Worm (Caenorhabditis elegans): ENCODE measurements around the gene mlc-2.

mlc-2 gene

ce11 chrX:17466615-17467014 lies 10.2 kb upstream of the mlc-2 start, which contains the start of gene ZK54.3:
TSS of gene ZK54.3 (minus strand) at chrX:17467005.
- peak; percentile 29 for TF ChIP-seq him-1 (tag; optimal IDR thresholded peaks at IDR 0.05)
- TF ChIP-seq dao-5 (tag; optimal IDR thresholded peaks at IDR 0.05), result no peak

DNA sequence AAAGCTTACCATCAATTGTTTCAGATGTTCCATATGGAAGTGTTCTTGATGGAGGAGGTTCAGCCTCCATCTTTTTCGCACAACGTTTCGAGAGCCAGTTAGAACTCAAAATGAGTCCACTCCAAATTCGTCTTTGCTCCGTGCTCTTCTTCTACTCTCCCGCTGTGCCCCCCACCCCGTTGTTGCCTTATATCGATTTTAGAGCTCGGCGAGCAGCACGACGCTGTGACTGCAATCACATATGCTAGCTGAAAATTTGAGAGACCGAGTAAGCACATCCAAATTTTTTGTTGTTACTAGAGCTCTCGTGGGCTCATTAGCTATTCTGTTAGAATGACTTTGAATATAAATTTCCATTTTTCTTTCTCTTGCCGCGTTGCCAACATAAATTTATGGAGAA lies 8.4 kb upstream of the mlc-2 start, which contains the start of gene slc-17.1:
Gene slc-17.1, minus strand, starts transcription at position 101 of the 400 bp plus-strand sequence.
- no peak for TF ChIP-seq him-1 (tag; optimal IDR thresholded peaks at IDR 0.05)
- TF ChIP-seq dao-5 (tag; optimal IDR thresholded peaks at IDR 0.05), result no peak
- no peak for TF ChIP-seq W03F9.2 (tag; optimal IDR thresholded peaks at IDR 0.05)

DNA sequence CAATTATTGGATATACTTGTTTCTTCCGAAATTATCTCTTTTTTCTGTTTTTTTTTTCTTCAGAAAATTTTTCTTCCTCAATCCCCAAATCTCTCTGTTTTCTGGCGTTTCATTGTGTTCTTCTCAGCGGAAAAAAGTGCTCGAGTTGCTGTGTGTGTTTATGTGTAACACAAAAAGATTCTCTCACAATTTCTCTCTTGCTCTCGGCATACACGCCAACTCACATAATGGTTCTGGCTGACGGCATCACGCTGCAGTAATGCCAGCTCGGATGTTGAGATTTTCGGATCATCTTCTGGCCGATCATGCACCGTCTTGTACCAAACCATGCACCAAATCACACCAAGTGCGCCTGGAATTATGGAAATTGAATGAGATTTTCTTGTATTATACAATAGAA lies 5.6 kb upstream of the mlc-2 start:
- no peak for TF ChIP-seq dao-5 (tag; optimal IDR thresholded peaks at IDR 0.05)
- no peak for TF ChIP-seq W03F9.2 (tag; optimal IDR thresholded peaks at IDR 0.05)
- TF ChIP-seq him-1 (tag; optimal IDR thresholded peaks at IDR 0.05), result no peak

ce11 chrX:17458887-17459286 lies 2.5 kb upstream of the mlc-2 start, which contains the start of gene mlc-1:
TSS of gene mlc-1 (plus strand) at chrX:17459210.
- no peak for TF ChIP-seq W03F9.2 (tag; optimal IDR thresholded peaks at IDR 0.05)
- no peak for TF ChIP-seq dao-5 (tag; optimal IDR thresholded peaks at IDR 0.05)
- no peak for TF ChIP-seq him-1 (tag; optimal IDR thresholded peaks at IDR 0.05)

DNA sequence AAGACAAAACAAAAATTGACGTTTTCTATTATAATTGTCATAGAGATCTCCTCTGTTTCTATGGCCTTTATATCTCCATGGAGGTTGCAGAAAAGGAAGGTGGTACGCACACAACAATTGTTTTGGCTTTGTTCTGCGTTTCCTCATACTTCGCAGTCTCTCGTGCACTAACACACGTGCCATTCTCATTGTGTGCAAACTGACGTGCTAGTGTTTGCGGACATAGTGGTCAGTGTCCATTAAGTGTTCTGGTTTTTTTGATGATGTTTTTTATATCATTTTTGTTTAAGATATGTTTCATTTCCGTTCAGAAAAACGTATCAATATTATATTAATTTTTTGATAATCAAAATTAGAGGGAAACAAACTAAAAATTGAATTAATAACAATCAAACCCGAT lies 5.0 kb downstream of the mlc-2 start, which contains the start of gene C36E6.2:
Gene C36E6.2, plus strand, starts transcription at position 261 of the 400 bp plus-strand sequence.
- TF ChIP-seq W03F9.2 (tag; optimal IDR thresholded peaks at IDR 0.05), result peak; percentile 57
- no peak for TF ChIP-seq dao-5 (tag; optimal IDR thresholded peaks at IDR 0.05)

DNA sequence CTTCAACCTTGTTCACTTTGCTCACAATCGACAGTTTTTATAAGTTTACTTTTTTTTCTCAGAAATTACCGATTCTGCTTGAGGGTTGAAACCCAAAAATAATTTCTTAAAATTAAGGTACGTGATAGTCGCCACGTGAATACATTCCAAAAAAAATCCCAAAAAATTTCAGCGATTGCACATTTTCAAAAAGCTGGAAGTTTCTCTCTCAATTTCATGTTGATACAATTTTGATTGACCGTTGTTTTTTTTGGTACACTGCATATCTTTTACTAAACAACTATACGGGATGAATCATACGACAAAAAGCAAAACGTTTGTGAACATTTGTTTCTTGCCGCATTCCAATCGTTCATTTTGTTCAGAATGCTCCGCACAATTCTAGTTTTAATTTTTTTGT lies 18.0 kb downstream of the mlc-2 start, which contains the start of gene C36E6.8:
Gene C36E6.8, plus strand, starts transcription at position 301 of the 400 bp plus-strand sequence.
- TF ChIP-seq W03F9.2 (tag; optimal IDR thresholded peaks at IDR 0.05), result no peak

DNA sequence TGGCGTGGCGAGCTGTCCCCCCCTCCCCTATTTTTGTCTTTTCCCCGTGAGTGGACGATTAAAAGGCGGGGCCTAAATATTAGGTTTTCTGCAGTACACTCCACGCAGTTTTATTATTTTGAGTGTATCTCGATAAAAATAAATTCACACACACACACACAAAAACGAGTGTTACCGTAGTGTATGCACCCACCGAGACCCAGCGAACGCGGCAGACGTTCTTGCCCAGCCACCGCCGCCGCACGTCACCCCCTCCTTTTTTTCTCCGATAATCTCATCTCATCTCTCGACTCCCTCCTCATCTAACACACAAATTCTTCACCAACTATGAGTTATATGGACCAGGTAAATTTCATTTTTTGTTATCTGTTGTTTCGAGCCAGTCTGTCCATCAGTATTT lies 22.2 kb downstream of the mlc-2 start, which contains the start of gene fubl-3:
Gene fubl-3, plus strand, starts transcription at position 212 of the 400 bp plus-strand sequence.
- TF ChIP-seq him-1 (tag; optimal IDR thresholded peaks at IDR 0.05) (no peak), dao-5 (tag; optimal IDR thresholded peaks at IDR 0.05) (no peak), W03F9.2 (tag; optimal IDR thresholded peaks at IDR 0.05) (no peak)

ce11 chrX:17428803-17429202 lies 27.6 kb downstream of the mlc-2 start, which contains the start of gene pbo-6:
TSS of gene pbo-6 (plus strand) at chrX:17429042.
- TF ChIP-seq W03F9.2 (tag; optimal IDR thresholded peaks at IDR 0.05) (no peak), him-1 (tag; optimal IDR thresholded peaks at IDR 0.05) (no peak)

ce11 chrX:17427778-17428177 lies 28.6 kb downstream of the mlc-2 start:
- no peak for TF ChIP-seq W03F9.2 (tag; optimal IDR thresholded peaks at IDR 0.05)
- TF ChIP-seq dao-5 (tag; optimal IDR thresholded peaks at IDR 0.05), result no peak
- TF ChIP-seq him-1 (tag; optimal IDR thresholded peaks at IDR 0.05), result no peak

ce11 chrX:17426712-17427111 lies 29.7 kb downstream of the mlc-2 start:
- TF ChIP-seq him-1 (tag; optimal IDR thresholded peaks at IDR 0.05) (no peak), W03F9.2 (tag; optimal IDR thresholded peaks at IDR 0.05) (no peak), dao-5 (tag; optimal IDR thresholded peaks at IDR 0.05) (no peak)

DNA sequence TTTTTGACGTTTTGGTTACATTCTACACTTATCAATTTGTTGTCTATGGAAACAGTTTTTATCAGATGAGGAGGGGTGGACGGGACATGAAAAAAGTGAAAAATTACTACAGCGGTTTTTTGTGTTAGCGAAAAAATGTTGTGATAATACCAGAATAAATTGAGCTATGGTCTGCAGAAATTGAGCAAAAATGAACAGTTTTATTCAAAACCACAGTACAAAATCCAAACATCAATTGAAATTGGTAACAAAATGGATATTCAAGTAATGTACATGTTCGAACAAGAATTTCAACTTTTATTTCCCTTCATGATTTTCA lies 31.8 kb downstream of the mlc-2 start:
- no peak for TF ChIP-seq him-1 (tag; optimal IDR thresholded peaks at IDR 0.05)
- no peak for TF ChIP-seq W03F9.2 (tag; optimal IDR thresholded peaks at IDR 0.05)
- TF ChIP-seq dao-5 (tag; optimal IDR thresholded peaks at IDR 0.05), result no peak

DNA sequence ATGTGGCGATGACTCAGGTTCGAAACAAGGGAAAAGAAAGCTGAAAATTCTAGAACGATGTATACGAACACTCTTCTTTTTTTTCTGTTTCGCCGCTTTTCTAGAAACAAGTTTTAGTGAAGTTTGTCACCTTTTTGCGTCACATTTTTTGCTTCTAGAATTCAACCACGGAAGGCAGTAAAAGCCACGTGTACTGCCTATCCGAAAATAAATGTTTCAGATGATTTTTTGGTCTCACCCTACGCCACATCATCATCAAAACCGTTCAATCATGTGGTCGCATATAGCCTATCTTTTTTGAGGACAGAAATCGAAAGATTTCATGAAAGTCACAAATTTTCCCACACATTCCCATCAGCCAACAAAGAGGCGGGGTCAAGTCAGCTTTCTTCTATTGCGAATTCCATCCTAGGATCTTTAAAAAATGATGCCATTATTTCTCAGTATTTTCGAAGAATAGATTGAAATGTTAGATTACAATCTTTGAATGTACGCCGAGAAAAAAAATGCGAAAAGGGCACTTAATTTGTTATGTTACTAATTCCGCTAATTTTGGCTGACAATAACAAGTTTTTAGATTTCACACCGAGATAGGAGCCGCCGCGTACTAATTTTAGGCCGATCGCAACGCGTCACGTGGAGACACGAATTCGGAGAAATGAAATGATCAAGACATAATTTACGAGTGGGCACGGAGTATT lies 32.3 kb downstream of the mlc-2 start:
- TF ChIP-seq W03F9.2 (tag; optimal IDR thresholded peaks at IDR 0.05) (no peak), him-1 (tag; optimal IDR thresholded peaks at IDR 0.05) (no peak), dao-5 (tag; optimal IDR thresholded peaks at IDR 0.05) (no peak)

- TF ChIP-seq W03F9.2 (tag; optimal IDR thresholded peaks at IDR 0.05), result no peak
- no peak for TF ChIP-seq dao-5 (tag; optimal IDR thresholded peaks at IDR 0.05)
- no peak for TF ChIP-seq him-1 (tag; optimal IDR thresholded peaks at IDR 0.05)
These were observed 33.8 kb downstream of the mlc-2 start for ce11 chrX:17422593-17422992.

- no peak for TF ChIP-seq dao-5 (tag; optimal IDR thresholded peaks at IDR 0.05)
- TF ChIP-seq him-1 (tag; optimal IDR thresholded peaks at IDR 0.05), result no peak
- no peak for TF ChIP-seq W03F9.2 (tag; optimal IDR thresholded peaks at IDR 0.05)
These were observed 34.8 kb downstream of the mlc-2 start, which contains the start of gene osm-11 for ce11 chrX:17421532-17422078. TSS of gene osm-11 (minus strand) at chrX:17421582.
